Worm (Caenorhabditis elegans) whole organism, L4/young adult: ENCODE data around the gene lgc-46.

ENCODE experiments used
- W03F9.2 ChIP-seq: fragments of 150-350 bp; optimal IDR thresholded peaks from 2 replicates; lab custom pipeline; 2014; ENCODE audit warnings: missing biosample characterization, missing genetic modification characterization
- dao-5 ChIP-seq: sonication (generic microtip); optimal IDR thresholded peaks from 2 replicates; lab custom pipeline; 2016; ENCODE audit warnings: missing genotype, missing genetic modification characterization, moderate library complexity, missing compliant biosample characterization
- him-1 ChIP-seq: sonication (generic microtip); optimal IDR thresholded peaks from 2 replicates; lab custom pipeline; 2016; ENCODE audit warnings: missing genotype, missing genetic modification reagents, missing genetic modification characterization, missing compliant biosample characterization

ce11 chrIII:1125494-1125893 lies 10.3 kb downstream of the lgc-46 start:
- no peak for TF ChIP-seq him-1 (tag; lab: Kevin White, UChicago)
- TF ChIP-seq dao-5 (tag; lab: Kevin White, UChicago), result no peak
- no peak for TF ChIP-seq W03F9.2 (tag; lab: Kevin White, UChicago)
